Worm (Caenorhabditis elegans) whole organism, L1 larva: ENCODE measurements around the gene Y26G10.1.

Source experiments
- C34B4.2 ChIP-seq: sonication (generic microtip); optimal IDR thresholded peaks from 2 replicates; lab custom pipeline; 2017; ENCODE audit warnings: mild to moderate bottlenecking, missing genetic modification characterization, missing compliant biosample characterization
- aha-1 ChIP-seq: fragments of 150-350 bp; optimal IDR thresholded peaks from 2 replicates; lab custom pipeline; 2014; ENCODE audit warnings: missing biosample characterization, missing genetic modification characterization
- blmp-1 ChIP-seq: fragments of 150-350 bp; optimal IDR thresholded peaks from 2 replicates; lab custom pipeline; 2014; ENCODE audit warnings: missing biosample characterization, missing genetic modification characterization
- ceh-8 ChIP-seq: fragments of 200-800 bp; sonication (Bioruptor generic); optimal IDR thresholded peaks from 2 replicates; lab custom pipeline; 2018; ENCODE audit warnings: mild to moderate bottlenecking, missing genetic modification characterization, moderate library complexity, missing compliant biosample characterization
- ceh-82 ChIP-seq, 3 experiments: fragments of 150-350 bp in 1 of 3; sonication (generic microtip) in 2 of 3; optimal IDR thresholded peaks; 2 replicates each; lab custom pipeline; 2014 to 2017; ENCODE audit warnings: missing biosample characterization in 3 of 3, missing genetic modification characterization in 3 of 3
- efl-1 ChIP-seq, 4 experiments: fragments of 150-350 bp; optimal IDR thresholded peaks in 3 of 4; peaks in 1 of 4; 1 replicate in 1 of 4; 2 replicates in 3 of 4; lab custom pipeline; 2014; ENCODE audit warnings: missing biosample characterization in 2 of 4, missing genetic modification characterization in 2 of 4, missing genetic modification reagents in 2 of 4
- elt-2 ChIP-seq: sonication (generic microtip); optimal IDR thresholded peaks from 2 replicates; lab custom pipeline; 2016; ENCODE audit warnings: missing genetic modification characterization, mild to moderate bottlenecking, inconsistent platforms, missing compliant biosample characterization, missing genetic modification reagents
- ets-5 ChIP-seq: fragments of 200-800 bp; sonication (Bioruptor generic); IDR thresholded peaks from 2 replicates; pipeline ENCODE4 v1.3.6; 2022; ENCODE audit warnings: missing genetic modification characterization, missing compliant biosample characterization
- fkh-8 ChIP-seq: sonication (generic microtip); optimal IDR thresholded peaks from 2 replicates; lab custom pipeline; 2016; ENCODE audit warnings: mild to moderate bottlenecking, missing genetic modification characterization, missing compliant biosample characterization
- grh-1 ChIP-seq: fragments of 200-800 bp; sonication (Bioruptor generic); IDR thresholded peaks from 2 replicates; pipeline ENCODE4 v1.3.6; 2022; ENCODE audit warnings: missing genetic modification reagents, missing genetic modification characterization, missing compliant biosample characterization
- jun-1 ChIP-seq: fragments of 150-350 bp; optimal IDR thresholded peaks from 2 replicates; lab custom pipeline; 2014; ENCODE audit warnings: missing biosample characterization, missing genetic modification reagents, missing genetic modification characterization
- lir-3 ChIP-seq: sonication (generic microtip); optimal IDR thresholded peaks from 2 replicates; lab custom pipeline; 2016; ENCODE audit warnings: mild to moderate bottlenecking, missing genetic modification characterization, moderate library complexity, missing compliant biosample characterization; ENCODE audit not compliant: poor library complexity
- nhr-11 ChIP-seq: fragments of 150-350 bp; optimal IDR thresholded peaks from 2 replicates; lab custom pipeline; 2014; ENCODE audit warnings: missing biosample characterization, missing genetic modification characterization
- nhr-19 ChIP-seq: fragments of 200-800 bp; sonication (Bioruptor generic); conservative IDR thresholded peaks from 2 replicates; pipeline ENCODE4 v1.3.6; 2022; ENCODE audit warnings: missing genetic modification characterization, missing compliant biosample characterization
- nhr-237 ChIP-seq: fragments of 150-350 bp; optimal IDR thresholded peaks from 2 replicates; lab custom pipeline; 2014; ENCODE audit warnings: missing biosample characterization, missing genetic modification characterization
- nhr-28 ChIP-seq: fragments of 150-350 bp; optimal IDR thresholded peaks from 2 replicates; lab custom pipeline; 2014; ENCODE audit warnings: missing biosample characterization, missing genetic modification characterization
- nhr-47 ChIP-seq: sonication (generic microtip); optimal IDR thresholded peaks from 2 replicates; lab custom pipeline; 2016; ENCODE audit warnings: mild to moderate bottlenecking, missing genetic modification characterization, moderate library complexity, missing compliant biosample characterization
- nhr-76 ChIP-seq: sonication (generic microtip); optimal IDR thresholded peaks from 2 replicates; lab custom pipeline; 2017; ENCODE audit warnings: missing biosample characterization, missing genetic modification characterization
- nhr-77 ChIP-seq: fragments of 150-350 bp; optimal IDR thresholded peaks from 2 replicates; lab custom pipeline; 2014; ENCODE audit warnings: missing biosample characterization, missing genetic modification characterization
- pag-3 ChIP-seq: sonication (generic microtip); optimal IDR thresholded peaks from 2 replicates; lab custom pipeline; 2017; ENCODE audit warnings: missing genetic modification characterization, mild to moderate bottlenecking, missing compliant biosample characterization, antibody characterized with exemption, borderline replicate concordance; ENCODE audit not compliant: insufficient read depth
- pqm-1 ChIP-seq: sonication (generic microtip); optimal IDR thresholded peaks from 3 replicates; lab custom pipeline; 2017; ENCODE audit warnings: missing biosample characterization, missing genetic modification characterization
- skn-1 ChIP-seq: fragments of 150-350 bp; optimal IDR thresholded peaks from 2 replicates; lab custom pipeline; 2014; ENCODE audit warnings: missing biosample characterization, missing genetic modification characterization
- sox-4 ChIP-seq: sonication (generic microtip); optimal IDR thresholded peaks from 2 replicates; lab custom pipeline; 2016; ENCODE audit warnings: missing genetic modification characterization, missing compliant biosample characterization
- sup-37 ChIP-seq: fragments of 200-800 bp; sonication (Bioruptor generic); optimal IDR thresholded peaks from 2 replicates; lab custom pipeline; 2018; ENCODE audit warnings: mild to moderate bottlenecking, missing genetic modification characterization, missing compliant biosample characterization
- tlp-1 ChIP-seq: fragments of 150-350 bp; optimal IDR thresholded peaks from 2 replicates; lab custom pipeline; 2014; ENCODE audit warnings: missing biosample characterization, missing genetic modification characterization
- unc-130 ChIP-seq: fragments of 150-350 bp; optimal IDR thresholded peaks from 2 replicates; lab custom pipeline; 2017; ENCODE audit warnings: missing biosample characterization, missing genetic modification characterization, inconsistent platforms
- unc-98 ChIP-seq: fragments of 200-800 bp; sonication (Bioruptor generic); IDR thresholded peaks from 2 replicates; pipeline ENCODE4 v1.3.6; 2022; ENCODE audit warnings: missing genetic modification characterization, missing compliant biosample characterization
- vab-15 ChIP-seq: sonication (generic microtip); optimal IDR thresholded peaks from 2 replicates; lab custom pipeline; 2017; ENCODE audit warnings: missing genotype, mild to moderate bottlenecking, missing genetic modification characterization, missing compliant biosample characterization
- xbp-1 ChIP-seq: sonication (generic microtip); optimal IDR thresholded peaks from 2 replicates; lab custom pipeline; 2016; ENCODE audit warnings: missing genetic modification characterization, missing compliant biosample characterization
- zag-1 ChIP-seq: fragments of 150-350 bp; optimal IDR thresholded peaks from 2 replicates; lab custom pipeline; 2014; ENCODE audit warnings: missing biosample characterization, missing genetic modification characterization
- ztf-11 ChIP-seq, 2 experiments: sonication (generic microtip); optimal IDR thresholded peaks; 2 replicates each; lab custom pipeline; 2016 to 2017; ENCODE audit warnings: missing genetic modification characterization in 2 of 2, missing biosample characterization in 1 of 2, missing compliant biosample characterization in 1 of 2

Y26G10.1 gene

ce11 chrV:17676553-17676952 is 19.1 kb downstream of the Y26G10.1 start, which contains the start of gene str-92:
Gene str-92 (minus strand): TSS chrV:17676653.
- TF ChIP-seq vab-15: no peak
- no peak for TF ChIP-seq sup-37 (GFP tag; lab: Kevin White, UChicago)
- no peak for TF ChIP-seq fkh-8 (tag; lab: Kevin White, UChicago)
- no peak for TF ChIP-seq skn-1 (tag; lab: Kevin White, UChicago)
- TF ChIP-seq nhr-76 (tag; lab: Kevin White, UChicago): no peak
- no peak for TF ChIP-seq nhr-47 (tag; lab: Kevin White, UChicago)
- no peak for TF ChIP-seq efl-1 (optimal IDR thresholded peaks at IDR 0.05; lab: Kevin White, UChicago)
- no peak for TF ChIP-seq efl-1 (GFP tag; optimal IDR thresholded peaks at IDR 0.05 in 1 of 2; lab: Kevin White, UChicago)
- no peak for TF ChIP-seq sox-4 (tag; lab: Kevin White, UChicago)
- TF ChIP-seq zag-1 (tag; lab: Kevin White, UChicago): no peak
- TF ChIP-seq pag-3 (tag; lab: Kevin White, UChicago): no peak
- TF ChIP-seq grh-1 (GFP tag; lab: Robert Waterston, UW): no peak
- TF ChIP-seq nhr-19 (GFP tag; lab: Robert Waterston, UW): no peak
- TF ChIP-seq ceh-82 (tag; optimal IDR thresholded peaks at IDR 0.05; lab: Kevin White, UChicago): no peak
- no peak for TF ChIP-seq tlp-1 (tag; lab: Kevin White, UChicago)
- TF ChIP-seq, all 84 proteins: peak for 0

DNA sequence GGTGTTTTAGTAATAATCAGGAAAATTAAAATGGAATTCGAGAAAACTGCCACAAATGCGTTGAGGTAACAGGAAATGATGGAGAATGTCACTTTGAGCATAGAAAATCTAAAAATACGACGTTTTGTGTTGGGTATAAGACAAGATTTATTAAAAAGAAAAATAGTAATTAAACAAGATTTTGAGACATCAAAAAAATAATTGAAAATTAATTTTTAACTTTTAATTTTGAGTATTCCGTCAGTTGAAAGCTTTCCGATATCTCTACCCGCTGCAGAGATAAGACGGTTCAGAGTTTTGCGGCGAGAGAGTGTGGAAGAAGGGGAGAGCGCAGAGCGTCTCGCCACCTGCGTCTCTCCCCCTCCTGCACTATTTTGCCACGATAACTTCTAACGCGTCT is 22.4 kb downstream of the Y26G10.1 start, which contains the start of gene str-93:
str-93 (minus strand) TSS at position 101 of the 400 bp plus-strand sequence.
- TF ChIP-seq ztf-11 (tag; optimal IDR thresholded peaks at IDR 0.05; lab: Kevin White, UChicago): no peak
- TF ChIP-seq ets-5 (GFP tag; lab: Robert Waterston, UW): no peak
- TF ChIP-seq, all 84 proteins: peak for 0

DNA sequence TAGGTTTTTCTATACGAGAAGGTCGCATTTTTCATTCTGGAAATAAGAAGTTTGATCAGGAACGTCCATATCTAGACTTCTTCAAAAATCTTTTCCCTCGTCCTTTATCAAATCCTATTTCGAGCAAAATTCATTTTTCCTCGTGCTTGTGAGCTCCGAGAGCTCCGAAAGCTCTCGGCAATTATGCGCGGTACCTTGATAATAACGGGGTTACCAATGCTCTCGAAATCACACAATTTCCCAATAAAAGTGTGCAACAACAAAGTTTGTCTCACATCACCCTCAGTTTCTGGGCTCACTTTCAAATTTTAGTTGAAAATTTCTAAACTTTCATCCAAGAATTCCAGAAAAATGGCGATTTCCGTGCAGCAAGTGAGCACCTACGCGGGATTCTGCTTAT is 27.2 kb downstream of the Y26G10.1 start, which contains the start of gene str-89:
str-89 (plus strand) TSS at position 301 of the 400 bp plus-strand sequence.
- TF ChIP-seq ceh-8 (GFP tag; lab: Kevin White, UChicago) (no peak), unc-130 (no peak), nhr-77 (no peak), aha-1 (tag; lab: Kevin White, UChicago) (no peak), jun-1 (tag; lab: Kevin White, UChicago) (no peak), blmp-1 (tag; lab: Kevin White, UChicago) (no peak), nhr-237 (tag; lab: Kevin White, UChicago) (no peak), nhr-28 (tag; lab: Kevin White, UChicago) (no peak), xbp-1 (tag; lab: Kevin White, UChicago) (no peak), efl-1 (optimal IDR thresholded peaks at IDR 0.05; lab: Kevin White, UChicago) (no peak), efl-1 (GFP tag; optimal IDR thresholded peaks at IDR 0.05 in 1 of 2; lab: Kevin White, UChicago) (no peak), pqm-1 (tag; lab: Kevin White, UChicago) (no peak)
- TF ChIP-seq, all 84 proteins: peak for 0

- TF ChIP-seq nhr-19 (GFP tag; lab: Robert Waterston, UW) (no peak), nhr-11 (tag; lab: Kevin White, UChicago) (no peak), unc-98 (GFP tag; lab: Robert Waterston, UW) (no peak)
Measured at ce11 chrV:17667676-17668075, 28.0 kb downstream of the Y26G10.1 start, which contains the start of gene F59A1.12. Gene F59A1.12 (minus strand): TSS chrV:17667776.

DNA sequence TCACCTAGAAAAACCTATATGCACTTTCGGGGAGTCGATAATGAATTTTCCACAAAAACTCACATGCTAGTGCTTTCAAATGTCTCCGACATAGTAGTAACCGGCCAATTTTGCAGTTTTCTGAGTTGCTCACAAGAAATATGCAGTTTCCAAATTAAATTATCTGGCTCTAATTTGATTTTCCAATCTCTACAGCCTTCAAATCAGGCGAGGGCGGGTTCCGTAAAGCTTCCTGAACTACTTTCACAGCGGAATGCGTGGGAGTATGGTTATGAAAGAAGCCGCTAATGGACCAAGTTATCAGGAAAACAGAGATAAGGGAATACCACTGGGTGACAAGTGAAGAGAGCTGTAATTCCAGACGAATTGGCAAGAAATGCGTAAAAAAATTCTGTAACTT is 29.8 kb downstream of the Y26G10.1 start, which contains the start of gene F59A1.11:
F59A1.11 (minus strand) TSS at position 101 of the 400 bp plus-strand sequence.
- no peak for TF ChIP-seq lir-3 (tag; lab: Kevin White, UChicago)
- no peak for TF ChIP-seq fkh-8 (tag; lab: Kevin White, UChicago)
- TF ChIP-seq C34B4.2: no peak
- no peak for TF ChIP-seq pqm-1 (tag; lab: Kevin White, UChicago)
- no peak for TF ChIP-seq elt-2 (tag; lab: Kevin White, UChicago)
